Fruit fly (Drosophila melanogaster) whole organism, embryonic: ENCODE measurements around the gene Tmtc2.

Experiments
- CG16779 ChIP-seq: fragments of 200-800 bp; sonication (Bioruptor generic); IDR thresholded peaks from 2 replicates; pipeline ENCODE4 v1.3.6; 2022; ENCODE audit warnings: missing biosample characterization, missing genetic modification characterization
- CG2889 ChIP-seq: fragments of 200-800 bp; sonication (Bioruptor generic); IDR thresholded peaks from 3 replicates; pipeline ENCODE4 v1.3.6; 2022; ENCODE audit warnings: missing biosample characterization, missing genetic modification characterization
- CG8290 ChIP-seq, 3 experiments: fragments of 200-800 bp; sonication (Bioruptor generic); optimal IDR thresholded peaks; 2 replicates each; lab custom pipeline; 2016 to 2019; ENCODE audit warnings: missing biosample characterization in 3 of 3, missing genetic modification characterization in 3 of 3, mild to moderate bottlenecking in 2 of 3, moderate library complexity in 1 of 3
- Med ChIP-seq: fragments of 200-800 bp; sonication (Bioruptor generic); peaks from one replicate; lab custom pipeline; 2016; ENCODE audit warnings: missing biosample characterization, missing genetic modification characterization, mild to moderate bottlenecking, inconsistent platforms, moderate library complexity
- bsh ChIP-seq, 2 experiments: fragments of 200-800 bp; sonication (Bioruptor generic); optimal IDR thresholded peaks; 2 replicates each; lab custom pipeline; 2017 to 2018; ENCODE audit warnings: mild to moderate bottlenecking in 2 of 2, missing biosample characterization in 2 of 2, missing genetic modification characterization in 2 of 2, moderate library complexity in 1 of 2
- rib ChIP-seq: fragments of 200-800 bp; sonication (Bioruptor generic); IDR thresholded peaks from 2 replicates; pipeline ENCODE4 v1.3.6; 2022; ENCODE audit warnings: missing biosample characterization, missing genetic modification characterization

- TF ChIP-seq rib (GFP tag; lab: Robert Waterston, UW) = no peak
- TF ChIP-seq CG8290 (GFP tag; optimal IDR thresholded peaks at IDR 0.05; lab: Kevin White, UChicago) = no peak
- no peak for TF ChIP-seq CG8290 (tag; optimal IDR thresholded peaks at IDR 0.05; lab: Kevin White, UChicago)
- TF ChIP-seq Med = peak; percentile 51
- no peak for TF ChIP-seq CG16779 (GFP tag; lab: Robert Waterston, UW)
- no peak for TF ChIP-seq CG2889
- TF ChIP-seq bsh (GFP tag; optimal IDR thresholded peaks at IDR 0.05; lab: Kevin White, UChicago) = no peak
These were observed 8.7 kb upstream of the Tmtc2 start, which contains the start of gene GluRIIC for dm6 chr2L:913850-914391.
